Worm (Caenorhabditis elegans) whole organism, young adult: ENCODE results near the gene ZC404.16.

ENCODE experiments used
- Y53G8AR.9 ChIP-seq: fragments of 200-800 bp; sonication (Bioruptor generic); conservative IDR thresholded peaks from 2 replicates; pipeline ENCODE4 v1.3.6; 2022; ENCODE audit warnings: missing genetic modification reagents, missing genetic modification characterization, missing compliant biosample characterization
- ama-1 ChIP-seq, 3 experiments: fragments of 150-350 bp in 1 of 3; sonication (generic microtip) in 2 of 3; optimal IDR thresholded peaks; 2 replicates each; lab custom pipeline; 2014 to 2018; ENCODE audit warnings: missing biosample characterization in 2 of 3, missing genetic modification characterization in 2 of 3, missing genetic modification reagents in 2 of 3
- pha-4 ChIP-seq: fragments of 150-350 bp; sonication (generic microtip); optimal IDR thresholded peaks from 2 replicates; lab custom pipeline; 2014; ENCODE audit warnings: missing biosample characterization, missing genetic modification reagents, missing genetic modification characterization
- snpc-3.4 ChIP-seq: sonication (generic microtip); optimal IDR thresholded peaks from 2 replicates; lab custom pipeline; 2017; ENCODE audit warnings: missing genetic modification characterization, mild to moderate bottlenecking, missing compliant biosample characterization, antibody characterized with exemption, moderate library complexity, missing genotype, missing genetic modification reagents

DNA sequence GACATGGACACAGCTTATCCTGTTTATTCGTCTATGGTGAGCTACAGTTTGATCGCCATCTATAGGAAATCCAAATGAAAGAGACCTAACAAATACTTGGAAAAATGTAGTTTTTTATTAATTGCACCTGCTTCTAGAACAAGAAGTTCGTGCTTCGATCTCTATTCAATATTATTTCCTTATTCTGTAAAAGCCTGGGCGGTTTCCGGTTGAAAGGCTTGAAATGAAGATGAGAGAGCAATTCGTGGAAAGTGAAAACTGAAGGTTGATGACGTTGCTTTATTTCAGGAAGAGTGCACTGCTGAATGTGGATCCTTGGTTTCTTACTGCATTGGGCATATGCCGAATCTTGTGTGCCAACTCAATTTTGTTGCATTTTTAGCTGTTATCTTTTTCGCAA lies 7.0 kb upstream of the ZC404.16 start:
- TF ChIP-seq snpc-3.4 (tag; lab: Kevin White, UChicago): no peak
- TF ChIP-seq pha-4 (tag; lab: Kevin White, UChicago): no peak
- TF ChIP-seq ama-1 (optimal IDR thresholded peaks at IDR 0.05; lab: Kevin White, UChicago): no peak
- TF ChIP-seq ama-1 (GFP tag; optimal IDR thresholded peaks at IDR 0.05; lab: Kevin White, UChicago): no peak
- TF ChIP-seq Y53G8AR.9 (GFP tag; lab: Robert Waterston, UW): no peak
